Worm (Caenorhabditis elegans) whole organism, late embryonic: ENCODE results near the gene F48F7.5.

Experiments
- C38D4.7 ChIP-seq: fragments of 200-800 bp; sonication (Bioruptor generic); optimal IDR thresholded peaks from 2 replicates; lab custom pipeline; 2018; ENCODE audit warnings: mild to moderate bottlenecking, missing genetic modification characterization, moderate library complexity, missing compliant biosample characterization
- nhr-11 ChIP-seq: fragments of 150-350 bp; optimal IDR thresholded peaks from 2 replicates; lab custom pipeline; 2014; ENCODE audit warnings: missing biosample characterization, missing genetic modification characterization
- pag-3 ChIP-seq: sonication (generic microtip); optimal IDR thresholded peaks from 2 replicates; lab custom pipeline; 2016; ENCODE audit warnings: missing compliant biosample characterization, missing genetic modification characterization, borderline replicate concordance
- pha-2 ChIP-seq: sonication (generic microtip); optimal IDR thresholded peaks from 2 replicates; lab custom pipeline; 2017; ENCODE audit warnings: mild to moderate bottlenecking, missing genetic modification characterization, missing compliant biosample characterization
- tbx-7 ChIP-seq: sonication (generic microtip); optimal IDR thresholded peaks from 2 replicates; lab custom pipeline; 2016; ENCODE audit warnings: missing genotype, missing genetic modification characterization, missing compliant biosample characterization
- ttx-3 ChIP-seq: sonication (generic microtip); optimal IDR thresholded peaks from 2 replicates; lab custom pipeline; 2016; ENCODE audit warnings: missing genetic modification reagents, missing genetic modification characterization, missing compliant biosample characterization

- TF ChIP-seq nhr-11 (tag; lab: Kevin White, UChicago) (no peak), tbx-7 (tag; lab: Kevin White, UChicago) (no peak), C38D4.7 (no peak), ttx-3 (tag; lab: Kevin White, UChicago) (no peak), pag-3 (no peak), pha-2 (tag; lab: Kevin White, UChicago) (no peak)
Observed at ce11 chrX:13948810-13949209, 26.6 kb upstream of the F48F7.5 start, which contains the start of gene alg-1.
